Fruit fly (Drosophila melanogaster): Measurements from ENCODE around the gene CG2202.

Gene CG2202

DNA sequence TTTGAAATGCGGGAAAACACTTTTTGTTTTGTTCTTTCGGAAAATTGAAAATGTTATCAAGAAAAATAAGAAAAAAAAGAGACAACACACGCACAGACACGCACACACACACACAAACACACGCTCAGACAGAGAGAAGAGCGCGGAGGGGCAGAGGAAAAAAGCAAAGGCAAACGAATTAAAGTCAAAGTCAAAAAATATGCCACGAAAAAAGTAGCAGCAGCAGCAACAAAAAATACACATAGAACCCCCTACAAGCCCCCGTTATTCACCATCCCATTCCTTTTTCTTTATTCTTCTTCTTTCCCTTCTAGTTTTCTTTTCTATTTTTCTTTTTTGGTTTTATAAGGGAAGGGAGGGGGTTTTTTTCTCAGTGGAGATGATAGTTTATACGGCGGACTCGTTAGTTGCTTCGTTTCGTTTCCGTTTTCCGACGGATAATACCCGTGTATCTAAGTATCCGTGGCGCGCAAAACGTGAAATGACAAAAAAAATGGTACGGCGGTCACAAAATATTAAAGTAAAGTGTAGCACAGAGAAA, 33.7 kb upstream of the CG2202 start (continued):
- no peak for TF ChIP-seq twi (tag; optimal IDR thresholded peaks at IDR 0.05)
- TF ChIP-seq sc (optimal IDR thresholded peaks at IDR 0.05): no peak
- no peak for TF ChIP-seq sc (GFP tag; optimal IDR thresholded peaks at IDR 0.05)
- 0 out of 3 replicates have a peak, but pooled peaks have one; percentile 17 for TF ChIP-seq dysf (GFP tag; IDR thresholded peaks at IDR 0.05)
- TF ChIP-seq CG6765 (GFP tag; optimal IDR thresholded peaks at IDR 0.05): no peak
- TF ChIP-seq sima (GFP tag; optimal IDR thresholded peaks at IDR 0.05): no peak
- 0 out of 2 replicates have a peak, but pooled peaks have one; percentile 6 for TF ChIP-seq Atf6 (GFP tag; IDR thresholded peaks at IDR 0.05)
- no peak for TF ChIP-seq CG2875 (GFP tag; optimal IDR thresholded peaks at IDR 0.05)
- TF ChIP-seq Sin3A (optimal IDR thresholded peaks at IDR 0.05): no peak
- TF ChIP-seq CG4820 (GFP tag; optimal IDR thresholded peaks at IDR 0.05): peak; percentile 12
- no peak for TF ChIP-seq Aef1 (GFP tag; IDR thresholded peaks at IDR 0.05)
- TF ChIP-seq CG12299 (tag; optimal IDR thresholded peaks at IDR 0.05): no peak
- no peak for TF ChIP-seq CG8290 (GFP tag; optimal IDR thresholded peaks at IDR 0.05)
- TF ChIP-seq CG8290 (tag; optimal IDR thresholded peaks at IDR 0.05): no peak
- TF ChIP-seq Atf3 (GFP tag; optimal IDR thresholded peaks at IDR 0.05): peak; percentile 23
- TF ChIP-seq Oli (tag; optimal IDR thresholded peaks at IDR 0.05): no peak
- no peak for TF ChIP-seq Dfd (GFP tag; optimal IDR thresholded peaks at IDR 0.05)
- TF ChIP-seq cas (GFP tag; IDR thresholded peaks at IDR 0.05): no peak
- no peak for TF ChIP-seq CG7357 (GFP tag; IDR thresholded peaks at IDR 0.05)
- TF ChIP-seq CG8388 (GFP tag; optimal IDR thresholded peaks at IDR 0.05): no peak
- peak; percentile 15; the same call in 1 of the 2 replicates for TF ChIP-seq CG14014 (GFP tag; IDR thresholded peaks at IDR 0.05)
- TF ChIP-seq CG14050 (GFP tag; IDR thresholded peaks at IDR 0.05): no peak
- TF ChIP-seq wor (GFP tag; IDR thresholded peaks at IDR 0.05): no peak
- TF ChIP-seq CG12236 (GFP tag; optimal IDR thresholded peaks at IDR 0.05): no peak
- no peak for TF ChIP-seq unpg (GFP tag; optimal IDR thresholded peaks at IDR 0.05)
- peak; percentile 6 for TF ChIP-seq bcd (GFP tag; optimal IDR thresholded peaks at IDR 0.05)
- no peak for TF ChIP-seq toy (GFP tag; IDR thresholded peaks at IDR 0.05)
- peak; percentile 65 for TF ChIP-seq CG2199 (GFP tag; IDR thresholded peaks at IDR 0.05)
- TF ChIP-seq Bteb2 (GFP tag; optimal IDR thresholded peaks at IDR 0.05): no peak
- no peak for TF ChIP-seq CG3065 (GFP tag; optimal IDR thresholded peaks at IDR 0.05)
- TF ChIP-seq aop (GFP tag; IDR thresholded peaks at IDR 0.05): no peak
- TF ChIP-seq trem (tag; optimal IDR thresholded peaks at IDR 0.05): no peak
- TF ChIP-seq Atf-2 (GFP tag; optimal IDR thresholded peaks at IDR 0.05): no peak
- TF ChIP-seq CG4360 (GFP tag; IDR thresholded peaks at IDR 0.05): peak; percentile 14; the same call in 1 of the 2 replicates
- TF ChIP-seq zf30C (GFP tag; optimal IDR thresholded peaks at IDR 0.05): peak; percentile 78
- no peak for TF ChIP-seq da (GFP tag; optimal IDR thresholded peaks at IDR 0.05)
- peak; percentile 23 for TF ChIP-seq CG1529 (GFP tag; optimal IDR thresholded peaks at IDR 0.05)
- no peak for TF ChIP-seq HLH4C (GFP tag; IDR thresholded peaks at IDR 0.05; ENCODE audit: partially characterized antibody)
- no peak for TF ChIP-seq Dref (GFP tag; IDR thresholded peaks at IDR 0.05)
- TF ChIP-seq Ets65A (GFP tag): no peak
- TF ChIP-seq CG17385 (GFP tag; optimal IDR thresholded peaks at IDR 0.05): peak; percentile 75
- TF ChIP-seq nerfin-2 (GFP tag; IDR thresholded peaks at IDR 0.05; ENCODE audit: partially characterized antibody): no peak
- no peak for TF ChIP-seq CG10147 (GFP tag; optimal IDR thresholded peaks at IDR 0.05)
- peak; percentile 2 for TF ChIP-seq lab (GFP tag; optimal IDR thresholded peaks at IDR 0.05)
- no peak for TF ChIP-seq Dip2 (GFP tag; IDR thresholded peaks at IDR 0.05)
- TF ChIP-seq vvl (GFP tag; IDR thresholded peaks at IDR 0.05): no peak
- TF ChIP-seq B-H1 (GFP tag; IDR thresholded peaks at IDR 0.05): no peak; the same call in 2 of the 3 replicates
- no peak for TF ChIP-seq CG11093 (GFP tag; IDR thresholded peaks at IDR 0.05)
- TF ChIP-seq CG6791 (GFP tag; IDR thresholded peaks at IDR 0.05; ENCODE audit: partially characterized antibody): 0 out of 3 replicates have a peak, but pooled peaks have one; percentile 36
- no peak for TF ChIP-seq CG18262 (tag; optimal IDR thresholded peaks at IDR 0.05)
- no peak for TF ChIP-seq Dad (GFP tag; optimal IDR thresholded peaks at IDR 0.05)
- no peak for TF ChIP-seq CG42726 (GFP tag; IDR thresholded peaks at IDR 0.05; ENCODE audit: partially characterized antibody)
- TF ChIP-seq Mes4 (GFP tag; optimal IDR thresholded peaks at IDR 0.05): no peak
